ENCODE assay signal across 1 fruit fly cellular context in the genomic region with DNA sequence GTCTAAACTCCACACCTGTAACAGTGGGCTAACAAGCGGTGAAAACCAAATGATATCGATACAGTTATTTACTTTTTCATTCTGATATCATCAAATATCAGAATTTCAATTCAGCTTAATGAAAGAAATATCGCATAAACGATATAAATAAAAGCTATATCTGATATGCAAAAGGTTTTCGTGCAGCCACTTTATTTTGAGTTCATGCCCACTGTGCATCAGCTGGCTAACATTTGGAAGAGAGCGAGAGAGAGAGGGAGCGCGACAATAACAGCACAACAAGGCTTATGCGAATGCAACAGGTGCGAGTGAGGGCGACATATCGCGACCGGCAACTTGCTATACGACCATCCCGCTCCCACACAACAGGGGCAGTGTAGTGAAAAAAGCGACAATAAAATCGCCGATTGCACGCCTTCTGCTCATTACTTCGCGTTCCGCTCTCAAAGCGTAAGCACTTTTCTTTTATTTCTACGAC.
TF ChIP-seq lines count a peak whose summit lies in the region.

CG11151 (plus strand) TSS at position 334 of the 478 bp plus-strand sequence.

TF ChIP-seq in whole organism, embryonic, 481 proteins besides CTCF, POLR2A, EP300 and RAD21 (continued from another document and continues in another):
- TF ChIP-seq D (optimal IDR thresholded peaks at IDR 0.05; lab: Kevin White, UChicago), result no peak
- TF ChIP-seq D (GFP tag; optimal IDR thresholded peaks at IDR 0.05; lab: Kevin White, UChicago), result peak; percentile 95
- peak; percentile 97 for TF ChIP-seq az2 (GFP tag; optimal IDR thresholded peaks at IDR 0.05; lab: Kevin White, UChicago)
- peak; percentile 86 for TF ChIP-seq CG4617 (GFP tag; optimal IDR thresholded peaks at IDR 0.05; lab: Kevin White, UChicago; ENCODE audit: borderline replicate concordance)
- TF ChIP-seq CG10267 (tag; optimal IDR thresholded peaks at IDR 0.05; lab: Kevin White, UChicago), result peak; percentile 91
- TF ChIP-seq sob (GFP tag; IDR thresholded peaks at IDR 0.05; lab: Robert Waterston, UW), result peak; percentile 94
- TF ChIP-seq Deaf1 (tag; optimal IDR thresholded peaks at IDR 0.05; lab: Kevin White, UChicago), result peak; percentile 82
- peak; percentile 82 for TF ChIP-seq ab (GFP tag; optimal IDR thresholded peaks at IDR 0.05; lab: Kevin White, UChicago)
- no peak for TF ChIP-seq pita (GFP tag; optimal IDR thresholded peaks at IDR 0.05; lab: Kevin White, UChicago)
- peak; percentile 94 for TF ChIP-seq H15 (GFP tag; IDR thresholded peaks at IDR 0.05; lab: Robert Waterston, UW)
- TF ChIP-seq lov (optimal IDR thresholded peaks at IDR 0.05; lab: Kevin White, UChicago), result no peak
- TF ChIP-seq lov (GFP tag; IDR thresholded peaks at IDR 0.05; lab: Robert Waterston, UW), result peak; percentile 91
- peak; percentile 96 for TF ChIP-seq HHEX (GFP tag; optimal IDR thresholded peaks at IDR 0.05; lab: Kevin White, UChicago)
- peak; percentile 91 for TF ChIP-seq Optix (GFP tag; IDR thresholded peaks at IDR 0.05; lab: Robert Waterston, UW)
- TF ChIP-seq Dek (tag; optimal IDR thresholded peaks at IDR 0.05; lab: Kevin White, UChicago), result peak; percentile 94
- peak in 1 of 2 experiments; percentile 35 for TF ChIP-seq eve (GFP tag; optimal IDR thresholded peaks at IDR 0.05; lab: Kevin White, UChicago)
- TF ChIP-seq H2.0 (GFP tag; IDR thresholded peaks at IDR 0.05; lab: Robert Waterston, UW), result peak; percentile 96
- TF ChIP-seq CG16863 (GFP tag; optimal IDR thresholded peaks at IDR 0.05; lab: Kevin White, UChicago), result peak; percentile 97
- peak; percentile 83 for TF ChIP-seq sd (tag; optimal IDR thresholded peaks at IDR 0.05; lab: Kevin White, UChicago)
- TF ChIP-seq mld (GFP tag; IDR thresholded peaks at IDR 0.05; lab: Robert Waterston, UW; ENCODE audit: partially characterized antibody), result 0 out of 3 replicates have a peak, but pooled peaks have one; percentile 38
- peak; percentile 64 for TF ChIP-seq grn (GFP tag; optimal IDR thresholded peaks at IDR 0.05; lab: Kevin White, UChicago)
- peak; percentile 95 for TF ChIP-seq ranshi (GFP tag; IDR thresholded peaks at IDR 0.05; lab: Robert Waterston, UW)
- TF ChIP-seq cad (GFP tag; optimal IDR thresholded peaks at IDR 0.05; lab: Kevin White, UChicago), result no peak
- TF ChIP-seq bcd (GFP tag; optimal IDR thresholded peaks at IDR 0.05; lab: Kevin White, UChicago), result peak; percentile 96
- peak; percentile 96 for TF ChIP-seq CG2875 (GFP tag; optimal IDR thresholded peaks at IDR 0.05; lab: Kevin White, UChicago)
- TF ChIP-seq salm (tag; optimal IDR thresholded peaks at IDR 0.05; lab: Kevin White, UChicago), result peak; percentile 96
- peak; percentile 94 for TF ChIP-seq odd (GFP tag; optimal IDR thresholded peaks at IDR 0.05; lab: Kevin White, UChicago)
- TF ChIP-seq CG4282 (GFP tag; optimal IDR thresholded peaks at IDR 0.05; lab: Kevin White, UChicago), result peak; percentile 98
- TF ChIP-seq Nf-YB (GFP tag; optimal IDR thresholded peaks at IDR 0.05; lab: Kevin White, UChicago), result peak; percentile 87
- peak; percentile 93 for TF ChIP-seq NK7.1 (GFP tag; optimal IDR thresholded peaks at IDR 0.05; lab: Kevin White, UChicago)
- TF ChIP-seq CG2199 (GFP tag; IDR thresholded peaks at IDR 0.05; lab: Robert Waterston, UW), result peak; percentile 96
- TF ChIP-seq Bdp1 (GFP tag; optimal IDR thresholded peaks at IDR 0.05; lab: Kevin White, UChicago), result peak; percentile 92
- peak; percentile 98 for TF ChIP-seq CG15269 (tag; optimal IDR thresholded peaks at IDR 0.05; lab: Kevin White, UChicago)
- TF ChIP-seq Bgb (GFP tag; IDR thresholded peaks at IDR 0.05; lab: Robert Waterston, UW; ENCODE audit: partially characterized antibody), result peak; percentile 68
- TF ChIP-seq NC2β (GFP tag; optimal IDR thresholded peaks at IDR 0.05; lab: Kevin White, UChicago), result peak; percentile 96
- peak; percentile 13 to 85 for TF ChIP-seq crp (GFP tag; optimal IDR thresholded peaks at IDR 0.05; lab: Kevin White, UChicago)
- TF ChIP-seq CG30431 (GFP tag; optimal IDR thresholded peaks at IDR 0.05; lab: Kevin White, UChicago), result peak; percentile 94
- TF ChIP-seq Dll (GFP tag; IDR thresholded peaks at IDR 0.05; lab: Robert Waterston, UW; ENCODE audit: partially characterized antibody), result peak; percentile 59; the same call in 1 of the 4 replicates
- TF ChIP-seq seq (GFP tag; IDR thresholded peaks at IDR 0.05; lab: Robert Waterston, UW), result peak; percentile 96
- TF ChIP-seq jigr1 (GFP tag; IDR thresholded peaks at IDR 0.05; lab: Robert Waterston, UW), result peak; percentile 82
- TF ChIP-seq Gsc (GFP tag; IDR thresholded peaks at IDR 0.05; lab: Robert Waterston, UW), result no peak; the same call in 1 of the 2 replicates
- TF ChIP-seq CG9437 (GFP tag; optimal IDR thresholded peaks at IDR 0.05; lab: Kevin White, UChicago), result peak; percentile 91
- peak; percentile 100 for TF ChIP-seq CG10321 (GFP tag; IDR thresholded peaks at IDR 0.05; lab: Robert Waterston, UW)
- peak; percentile 67 for TF ChIP-seq vnd (GFP tag; IDR thresholded peaks at IDR 0.05; lab: Robert Waterston, UW; ENCODE audit: partially characterized antibody)
- TF ChIP-seq bab2 (GFP tag; optimal IDR thresholded peaks at IDR 0.05; lab: Kevin White, UChicago), result peak; percentile 97
- TF ChIP-seq CG15696 (tag; optimal IDR thresholded peaks at IDR 0.05; lab: Kevin White, UChicago), result peak; percentile 94
- TF ChIP-seq YL-1 (GFP tag; optimal IDR thresholded peaks at IDR 0.05; lab: Kevin White, UChicago), result peak; percentile 88
- TF ChIP-seq Kr (GFP tag; optimal IDR thresholded peaks at IDR 0.05; lab: Kevin White, UChicago), result peak; percentile 54
- no peak; the same call in 1 of the 2 replicates for TF ChIP-seq hbn (GFP tag; IDR thresholded peaks at IDR 0.05; lab: Robert Waterston, UW; ENCODE audit: partially characterized antibody)
- peak; percentile 94 for TF ChIP-seq CG14050 (GFP tag; IDR thresholded peaks at IDR 0.05; lab: Robert Waterston, UW)
- 0 out of 3 replicates have a peak, but pooled peaks have one; percentile 30 for TF ChIP-seq Doc3 (GFP tag; IDR thresholded peaks at IDR 0.05; lab: Robert Waterston, UW; ENCODE audit: partially characterized antibody)
- peak; percentile 97 for TF ChIP-seq CG10543 (GFP tag; optimal IDR thresholded peaks at IDR 0.05; lab: Kevin White, UChicago)
- peak; percentile 96 for TF ChIP-seq slbo (GFP tag; IDR thresholded peaks at IDR 0.05; lab: Robert Waterston, UW)
- TF ChIP-seq run (tag; optimal IDR thresholded peaks at IDR 0.05; lab: Kevin White, UChicago), result peak; percentile 93
- TF ChIP-seq sc (optimal IDR thresholded peaks at IDR 0.05; lab: Kevin White, UChicago), result no peak
- TF ChIP-seq sc (GFP tag; optimal IDR thresholded peaks at IDR 0.05; lab: Kevin White, UChicago), result peak; percentile 93
- peak; percentile 95 for TF ChIP-seq ara (GFP tag; IDR thresholded peaks at IDR 0.05; lab: Robert Waterston, UW)
- TF ChIP-seq CG8765 (GFP tag; IDR thresholded peaks at IDR 0.05; lab: Robert Waterston, UW), result peak; percentile 88
- TF ChIP-seq CG9215 (GFP tag; IDR thresholded peaks at IDR 0.05; lab: Robert Waterston, UW), result peak; percentile 88
- TF ChIP-seq trem (tag; optimal IDR thresholded peaks at IDR 0.05; lab: Kevin White, UChicago), result peak; percentile 94
- TF ChIP-seq CG31224 (GFP tag; IDR thresholded peaks at IDR 0.05; lab: Robert Waterston, UW), result peak; percentile 85
- TF ChIP-seq fd3F (GFP tag; optimal IDR thresholded peaks at IDR 0.05; lab: Kevin White, UChicago), result peak; percentile 95
- TF ChIP-seq Lim3 (GFP tag; IDR thresholded peaks at IDR 0.05; lab: Robert Waterston, UW), result peak; percentile 77
- TF ChIP-seq CG30403 (GFP tag; optimal IDR thresholded peaks at IDR 0.05; lab: Kevin White, UChicago), result peak; percentile 97
- TF ChIP-seq pan (optimal IDR thresholded peaks at IDR 0.05; lab: Kevin White, UChicago), result no peak
- peak in 1 of 2 experiments; percentile 97 for TF ChIP-seq pan (GFP tag; optimal IDR thresholded peaks at IDR 0.05 in 1 of 2, IDR thresholded peaks at IDR 0.05 in 1 of 2)
- TF ChIP-seq scrt (GFP tag; optimal IDR thresholded peaks at IDR 0.05; lab: Kevin White, UChicago), result peak; percentile 94
- TF ChIP-seq Ets65A (GFP tag; lab: Kevin White, UChicago), result peak; percentile 99
- peak; percentile 94 for TF ChIP-seq nerfin-1 (tag; optimal IDR thresholded peaks at IDR 0.05; lab: Kevin White, UChicago)
- peak; percentile 98 for TF ChIP-seq CG12219 (GFP tag; optimal IDR thresholded peaks at IDR 0.05; lab: Kevin White, UChicago)
- peak; percentile 96 for TF ChIP-seq Ssrp (tag; optimal IDR thresholded peaks at IDR 0.05; lab: Kevin White, UChicago)
- peak; percentile 89 for TF ChIP-seq danr (GFP tag; IDR thresholded peaks at IDR 0.05; lab: Robert Waterston, UW)
- TF ChIP-seq CG6813 (GFP tag; optimal IDR thresholded peaks at IDR 0.05; lab: Kevin White, UChicago), result peak; percentile 97
- TF ChIP-seq cato (GFP tag; optimal IDR thresholded peaks at IDR 0.05; lab: Kevin White, UChicago; ENCODE audit: borderline replicate concordance), result peak; percentile 90
- peak; percentile 92 for TF ChIP-seq CG11085 (GFP tag; IDR thresholded peaks at IDR 0.05; lab: Robert Waterston, UW)
- peak; percentile 66 to 88 for TF ChIP-seq tll (GFP tag; optimal IDR thresholded peaks at IDR 0.05; lab: Kevin White, UChicago)
- TF ChIP-seq gsb-n (tag; optimal IDR thresholded peaks at IDR 0.05; lab: Kevin White, UChicago), result peak; percentile 98
- TF ChIP-seq CG18262 (tag; optimal IDR thresholded peaks at IDR 0.05; lab: Kevin White, UChicago), result peak; percentile 97
- peak; percentile 88 for TF ChIP-seq emc (GFP tag; optimal IDR thresholded peaks at IDR 0.05; lab: Kevin White, UChicago)
- TF ChIP-seq Side (GFP tag; optimal IDR thresholded peaks at IDR 0.05; lab: Kevin White, UChicago), result peak; percentile 96
- TF ChIP-seq CG14710 (tag; optimal IDR thresholded peaks at IDR 0.05; lab: Kevin White, UChicago), result peak; percentile 93
- peak; percentile 92 for TF ChIP-seq CG13123 (GFP tag; optimal IDR thresholded peaks at IDR 0.05; lab: Kevin White, UChicago)
- peak; percentile 97 for TF ChIP-seq CG13894 (tag; optimal IDR thresholded peaks at IDR 0.05; lab: Kevin White, UChicago)
- TF ChIP-seq grau (tag; optimal IDR thresholded peaks at IDR 0.05; lab: Kevin White, UChicago), result peak; percentile 96
- TF ChIP-seq CG12744 (GFP tag; optimal IDR thresholded peaks at IDR 0.05; lab: Kevin White, UChicago), result peak; percentile 95
- TF ChIP-seq Aef1 (GFP tag; IDR thresholded peaks at IDR 0.05; lab: Robert Waterston, UW), result peak; percentile 92
- TF ChIP-seq CG17186 (GFP tag; optimal IDR thresholded peaks at IDR 0.05; lab: Kevin White, UChicago), result peak; percentile 85
- peak; percentile 94 for TF ChIP-seq CG10959 (GFP tag; IDR thresholded peaks at IDR 0.05; lab: Robert Waterston, UW)
- peak; percentile 70 for TF ChIP-seq CG13287 (GFP tag; IDR thresholded peaks at IDR 0.05; lab: Robert Waterston, UW; ENCODE audit: partially characterized antibody)
- TF ChIP-seq Pdp1 (GFP tag; optimal IDR thresholded peaks at IDR 0.05; lab: Kevin White, UChicago), result peak; percentile 94 to 97
- peak; percentile 93 for TF ChIP-seq CG10147 (GFP tag; optimal IDR thresholded peaks at IDR 0.05; lab: Kevin White, UChicago)
- peak; percentile 97 for TF ChIP-seq pho (GFP tag; optimal IDR thresholded peaks at IDR 0.05; lab: Kevin White, UChicago)
- TF ChIP-seq lbe (GFP tag; optimal IDR thresholded peaks at IDR 0.05; lab: Kevin White, UChicago), result peak; percentile 97
- TF ChIP-seq HLH54F (GFP tag; optimal IDR thresholded peaks at IDR 0.05; lab: Kevin White, UChicago), result peak; percentile 97
- TF ChIP-seq CG17612 (GFP tag; IDR thresholded peaks at IDR 0.05; lab: Robert Waterston, UW), result peak; percentile 90
- TF ChIP-seq NFAT (GFP tag; IDR thresholded peaks at IDR 0.05; lab: Robert Waterston, UW), result peak; percentile 88
- TF ChIP-seq bigmax (GFP tag; optimal IDR thresholded peaks at IDR 0.05; lab: Kevin White, UChicago), result peak; percentile 46
- TF ChIP-seq Dref (GFP tag; IDR thresholded peaks at IDR 0.05; lab: Robert Waterston, UW), result peak; percentile 31; the same call in 1 of the 2 replicates
- TF ChIP-seq maf-S (GFP tag; optimal IDR thresholded peaks at IDR 0.05; lab: Kevin White, UChicago), result peak; percentile 96
- TF ChIP-seq ac (GFP tag; optimal IDR thresholded peaks at IDR 0.05; lab: Kevin White, UChicago), result peak; percentile 94
- TF ChIP-seq CG16813 (GFP tag; IDR thresholded peaks at IDR 0.05; lab: Robert Waterston, UW; ENCODE audit: partially characterized antibody), result peak; percentile 61; the same call in 2 of the 3 replicates
- peak; percentile 97 for TF ChIP-seq Xbp1 (GFP tag; optimal IDR thresholded peaks at IDR 0.05; lab: Kevin White, UChicago)
- TF ChIP-seq CG8388 (GFP tag; optimal IDR thresholded peaks at IDR 0.05; lab: Kevin White, UChicago), result peak; percentile 96
- peak; percentile 86 for TF ChIP-seq dati (GFP tag; IDR thresholded peaks at IDR 0.05; lab: Robert Waterston, UW)
- TF ChIP-seq CG9876 (GFP tag; optimal IDR thresholded peaks at IDR 0.05; lab: Kevin White, UChicago), result peak; percentile 93
- peak; percentile 98 for TF ChIP-seq CG1603 (tag; optimal IDR thresholded peaks at IDR 0.05; lab: Kevin White, UChicago)
- peak; percentile 51 for TF ChIP-seq MESR4 (GFP tag; optimal IDR thresholded peaks at IDR 0.05; lab: Kevin White, UChicago)
- peak in 1 of 3 experiments; percentile 94 for TF ChIP-seq lola (GFP tag; optimal IDR thresholded peaks at IDR 0.05; lab: Kevin White, UChicago)
- TF ChIP-seq CG11696 (GFP tag; IDR thresholded peaks at IDR 0.05; lab: Robert Waterston, UW), result peak; percentile 87
- TF ChIP-seq E2f1 (GFP tag; IDR thresholded peaks at IDR 0.05; lab: Robert Waterston, UW), result peak; percentile 95
- TF ChIP-seq Hr3 (GFP tag; optimal IDR thresholded peaks at IDR 0.05; lab: Kevin White, UChicago), result peak; percentile 94
- TF ChIP-seq Antp (GFP tag; optimal IDR thresholded peaks at IDR 0.05; lab: Kevin White, UChicago), result peak; percentile 98
- peak; percentile 91 for TF ChIP-seq Oaz (GFP tag; IDR thresholded peaks at IDR 0.05; lab: Robert Waterston, UW)
- peak; percentile 82 for TF ChIP-seq CG7357 (GFP tag; IDR thresholded peaks at IDR 0.05; lab: Robert Waterston, UW)
- TF ChIP-seq h (optimal IDR thresholded peaks at IDR 0.05; lab: Kevin White, UChicago), result no peak
- peak; percentile 54; the same call in 1 of the 2 replicates for TF ChIP-seq tna (GFP tag; IDR thresholded peaks at IDR 0.05; lab: Robert Waterston, UW; ENCODE audit: partially characterized antibody)
- TF ChIP-seq Vsx1 (GFP tag; optimal IDR thresholded peaks at IDR 0.05; lab: Kevin White, UChicago), result peak; percentile 93
- TF ChIP-seq CG9727 (GFP tag; optimal IDR thresholded peaks at IDR 0.05; lab: Kevin White, UChicago), result peak; percentile 96
- peak; percentile 49; the same call in 1 of the 2 replicates for TF ChIP-seq sna (GFP tag; IDR thresholded peaks at IDR 0.05; lab: Robert Waterston, UW; ENCODE audit: partially characterized antibody)
- no peak for TF ChIP-seq Dfd (GFP tag; optimal IDR thresholded peaks at IDR 0.05; lab: Kevin White, UChicago)
- peak; percentile 96 for TF ChIP-seq zen (tag; optimal IDR thresholded peaks at IDR 0.05; lab: Kevin White, UChicago)
